Worm (Caenorhabditis elegans) whole organism, young adult: ENCODE measurements around the gene lnkn-1.

Source experiments
- B0261.1 ChIP-seq: sonication (generic microtip); optimal IDR thresholded peaks from 2 replicates; lab custom pipeline; 2016; ENCODE audit warnings: mild to moderate bottlenecking, missing genetic modification characterization, moderate library complexity, missing compliant biosample characterization
- C06A6.2 ChIP-seq: fragments of 200-800 bp; sonication (Bioruptor generic); conservative IDR thresholded peaks from 2 replicates; pipeline ENCODE4 v1.3.6; 2022; ENCODE audit warnings: missing genetic modification characterization, missing compliant biosample characterization
- F10E7.11 ChIP-seq: sonication (generic microtip); optimal IDR thresholded peaks from 2 replicates; lab custom pipeline; 2017; ENCODE audit warnings: mild to moderate bottlenecking, missing genetic modification characterization, moderate library complexity, missing compliant biosample characterization
- F22D6.2 ChIP-seq: sonication (generic microtip); optimal IDR thresholded peaks from 2 replicates; lab custom pipeline; 2016; ENCODE audit warnings: mild to moderate bottlenecking, missing genetic modification characterization, missing compliant biosample characterization
- F23B12.7 ChIP-seq: sonication (generic microtip); optimal IDR thresholded peaks from 2 replicates; lab custom pipeline; 2017; ENCODE audit warnings: missing genetic modification characterization, mild to moderate bottlenecking, missing compliant biosample characterization, antibody characterized with exemption, moderate library complexity; ENCODE audit not compliant: insufficient read depth
- F33H1.4 ChIP-seq: fragments of 200-800 bp; sonication (Bioruptor generic); IDR thresholded peaks from 2 replicates; pipeline ENCODE4 v1.3.6; 2022; ENCODE audit warnings: missing genetic modification reagents, missing genetic modification characterization, missing compliant biosample characterization
- F49E8.2 ChIP-seq: sonication (generic microtip); optimal IDR thresholded peaks from 3 replicates; lab custom pipeline; 2017; ENCODE audit warnings: missing genetic modification characterization, mild to moderate bottlenecking, missing compliant biosample characterization, antibody characterized with exemption, moderate library complexity; ENCODE audit not compliant: insufficient read depth
- F57A8.1 ChIP-seq: fragments of 200-800 bp; sonication (Bioruptor generic); optimal IDR thresholded peaks from 2 replicates; lab custom pipeline; 2018; ENCODE audit warnings: mild to moderate bottlenecking, missing genetic modification characterization, moderate library complexity, missing compliant biosample characterization
- T07F8.4 ChIP-seq: sonication (generic microtip); optimal IDR thresholded peaks from 2 replicates; lab custom pipeline; 2016; ENCODE audit warnings: mild to moderate bottlenecking, missing genetic modification characterization, moderate library complexity, missing compliant biosample characterization
- Y53G8AR.9 ChIP-seq: fragments of 200-800 bp; sonication (Bioruptor generic); conservative IDR thresholded peaks from 2 replicates; pipeline ENCODE4 v1.3.6; 2022; ENCODE audit warnings: missing genetic modification reagents, missing genetic modification characterization, missing compliant biosample characterization
- ama-1 ChIP-seq, 3 experiments: fragments of 150-350 bp in 1 of 3; sonication (generic microtip) in 2 of 3; optimal IDR thresholded peaks; 2 replicates each; lab custom pipeline; 2014 to 2018; ENCODE audit warnings: missing biosample characterization in 2 of 3, missing genetic modification characterization in 2 of 3, missing genetic modification reagents in 2 of 3
- attf-5 ChIP-seq: fragments of 200-800 bp; sonication (Bioruptor generic); optimal IDR thresholded peaks from 2 replicates; lab custom pipeline; 2018; ENCODE audit warnings: mild to moderate bottlenecking, missing genetic modification characterization, missing compliant biosample characterization
- attf-6 ChIP-seq: fragments of 200-800 bp; sonication (Bioruptor generic); IDR thresholded peaks from 2 replicates; pipeline ENCODE4 v1.3.6; 2022; ENCODE audit warnings: missing genetic modification reagents, missing genetic modification characterization, missing compliant biosample characterization
- bed-2 ChIP-seq: fragments of 200-800 bp; sonication (Bioruptor generic); IDR thresholded peaks from 2 replicates; pipeline ENCODE4 v1.3.6; 2022; ENCODE audit warnings: missing genetic modification reagents, missing genetic modification characterization, missing compliant biosample characterization
- ceh-100 ChIP-seq: fragments of 200-800 bp; sonication (Bioruptor generic); IDR thresholded peaks from 2 replicates; pipeline ENCODE4 v1.3.6; 2022; ENCODE audit warnings: missing genetic modification reagents, missing genetic modification characterization, missing compliant biosample characterization
- ceh-27 ChIP-seq: fragments of 200-800 bp; sonication (Bioruptor generic); optimal IDR thresholded peaks from 2 replicates; lab custom pipeline; 2018; ENCODE audit warnings: mild to moderate bottlenecking, missing genetic modification characterization, moderate library complexity, missing compliant biosample characterization
- dpff-1 ChIP-seq: sonication (generic microtip); optimal IDR thresholded peaks from 2 replicates; lab custom pipeline; 2017; ENCODE audit warnings: mild to moderate bottlenecking, missing genetic modification characterization, missing compliant biosample characterization
- ekl-4 ChIP-seq: fragments of 200-800 bp; sonication (Bioruptor generic); IDR thresholded peaks from 2 replicates; pipeline ENCODE4 v1.3.6; 2022; ENCODE audit warnings: missing genetic modification reagents, missing genetic modification characterization, missing compliant biosample characterization
- fkh-3 ChIP-seq: sonication (generic microtip); optimal IDR thresholded peaks from 2 replicates; lab custom pipeline; 2016; ENCODE audit warnings: mild to moderate bottlenecking, missing genetic modification characterization, missing compliant biosample characterization
- gei-17 ChIP-seq: fragments of 200-800 bp; sonication (Bioruptor generic); optimal IDR thresholded peaks from 2 replicates; lab custom pipeline; 2018; ENCODE audit warnings: mild to moderate bottlenecking, missing genetic modification characterization, missing compliant biosample characterization
- hmg-20 ChIP-seq: fragments of 200-800 bp; sonication (Bioruptor generic); IDR thresholded peaks from 2 replicates; pipeline ENCODE4 v1.3.6; 2022; ENCODE audit warnings: missing genetic modification reagents, missing genetic modification characterization, missing compliant biosample characterization
- let-526 ChIP-seq: fragments of 200-800 bp; sonication (Bioruptor generic); IDR thresholded peaks from 2 replicates; pipeline ENCODE4 v1.3.6; 2022; ENCODE audit warnings: missing genetic modification reagents, missing genetic modification characterization, missing compliant biosample characterization
- let-607 ChIP-seq, 2 experiments: fragments of 200-800 bp in 1 of 2; sonication (Bioruptor generic) in 1 of 2; sonication (generic microtip) in 1 of 2; optimal IDR thresholded peaks; 2 replicates each; lab custom pipeline; 2016 to 2018; ENCODE audit warnings: mild to moderate bottlenecking in 2 of 2, missing compliant biosample characterization in 2 of 2, missing genetic modification characterization in 2 of 2, moderate library complexity in 2 of 2, missing genotype in 1 of 2
- lin-40 ChIP-seq: sonication (generic microtip); optimal IDR thresholded peaks from 2 replicates; lab custom pipeline; 2016; ENCODE audit warnings: missing genetic modification characterization, mild to moderate bottlenecking, missing compliant biosample characterization, missing genotype, missing genetic modification reagents
- lin-54 ChIP-seq: fragments of 200-800 bp; sonication (Bioruptor generic); optimal IDR thresholded peaks from 2 replicates; lab custom pipeline; 2018; ENCODE audit warnings: mild to moderate bottlenecking, missing genetic modification characterization, missing compliant biosample characterization
- lsl-1 ChIP-seq: fragments of 200-800 bp; sonication (Bioruptor generic); optimal IDR thresholded peaks from 2 replicates; lab custom pipeline; 2018; ENCODE audit warnings: mild to moderate bottlenecking, missing genetic modification characterization, moderate library complexity, missing compliant biosample characterization
- madf-10 ChIP-seq: sonication (generic microtip); optimal IDR thresholded peaks from 2 replicates; lab custom pipeline; 2016; ENCODE audit warnings: mild to moderate bottlenecking, missing genetic modification characterization, missing compliant biosample characterization
- madf-3 ChIP-seq: fragments of 200-800 bp; sonication (Bioruptor generic); IDR thresholded peaks from 2 replicates; pipeline ENCODE4 v1.3.6; 2022; ENCODE audit warnings: missing genetic modification reagents, missing genetic modification characterization, missing compliant biosample characterization
- nfya-2 ChIP-seq: fragments of 200-800 bp; sonication (Bioruptor generic); IDR thresholded peaks from 2 replicates; pipeline ENCODE4 v1.3.6; 2022; ENCODE audit warnings: missing genetic modification reagents, missing genetic modification characterization, missing compliant biosample characterization
- nfyb-1 ChIP-seq: fragments of 200-800 bp; sonication (Bioruptor generic); IDR thresholded peaks from 2 replicates; pipeline ENCODE4 v1.3.6; 2022; ENCODE audit warnings: missing genetic modification reagents, missing genetic modification characterization, missing compliant biosample characterization
- nhr-179 ChIP-seq: sonication (generic microtip); optimal IDR thresholded peaks from 2 replicates; lab custom pipeline; 2016; ENCODE audit warnings: mild to moderate bottlenecking, missing genetic modification characterization, missing compliant biosample characterization
- nhr-80 ChIP-seq: sonication (generic microtip); optimal IDR thresholded peaks from 2 replicates; lab custom pipeline; 2016; ENCODE audit warnings: missing genetic modification characterization, missing compliant biosample characterization
- pbrm-1 ChIP-seq: fragments of 200-800 bp; sonication (Bioruptor generic); IDR thresholded peaks from 2 replicates; pipeline ENCODE4 v1.3.6; 2022; ENCODE audit warnings: missing genetic modification reagents, missing genetic modification characterization, missing compliant biosample characterization
- pha-4 ChIP-seq: fragments of 150-350 bp; sonication (generic microtip); optimal IDR thresholded peaks from 2 replicates; lab custom pipeline; 2014; ENCODE audit warnings: missing biosample characterization, missing genetic modification reagents, missing genetic modification characterization
- rcor-1 ChIP-seq: fragments of 200-800 bp; sonication (Bioruptor generic); IDR thresholded peaks from 2 replicates; pipeline ENCODE4 v1.3.6; 2022; ENCODE audit warnings: missing genetic modification reagents, missing genetic modification characterization, missing compliant biosample characterization
- rec-8 ChIP-seq, 2 experiments: sonication (generic microtip); optimal IDR thresholded peaks; 2 replicates each; lab custom pipeline; 2016; ENCODE audit warnings: mild to moderate bottlenecking in 2 of 2, missing genetic modification characterization in 2 of 2, missing genetic modification reagents in 2 of 2, missing genotype in 2 of 2, missing biosample characterization in 1 of 2, missing compliant biosample characterization in 1 of 2, moderate library complexity in 1 of 2
- sea-2 ChIP-seq: fragments of 200-800 bp; sonication (Bioruptor generic); IDR thresholded peaks from 2 replicates; pipeline ENCODE4 v1.3.6; 2022; ENCODE audit warnings: missing genetic modification characterization, missing compliant biosample characterization
- snpc-1.3 ChIP-seq: sonication (generic microtip); optimal IDR thresholded peaks from 2 replicates; lab custom pipeline; 2017; ENCODE audit warnings: missing genetic modification characterization, mild to moderate bottlenecking, missing compliant biosample characterization, antibody characterized with exemption, moderate library complexity, missing genotype, missing genetic modification reagents; ENCODE audit not compliant: insufficient read depth
- snpc-3.4 ChIP-seq: sonication (generic microtip); optimal IDR thresholded peaks from 2 replicates; lab custom pipeline; 2017; ENCODE audit warnings: missing genetic modification characterization, mild to moderate bottlenecking, missing compliant biosample characterization, antibody characterized with exemption, moderate library complexity, missing genotype, missing genetic modification reagents
- snpc-4 ChIP-seq, 5 experiments: fragments of 150-350 bp in 1 of 5; sonication (generic microtip) in 4 of 5; optimal IDR thresholded peaks; 2 replicates each; lab custom pipeline; 2014 to 2018; ENCODE audit warnings: missing genetic modification characterization in 5 of 5, missing biosample characterization in 3 of 5, antibody characterized with exemption in 2 of 5, mild to moderate bottlenecking in 2 of 5, missing compliant biosample characterization in 2 of 5, missing genotype in 2 of 5, moderate library complexity in 2 of 5, missing genetic modification reagents in 1 of 5
- somi-1 ChIP-seq: fragments of 200-800 bp; sonication (Bioruptor generic); optimal IDR thresholded peaks from 2 replicates; lab custom pipeline; 2018; ENCODE audit warnings: mild to moderate bottlenecking, missing genetic modification characterization, missing compliant biosample characterization
- tbp1 ChIP-seq: fragments of 200-800 bp; sonication (Bioruptor generic); optimal IDR thresholded peaks from 2 replicates; lab custom pipeline; 2018; ENCODE audit warnings: mild to moderate bottlenecking, missing genetic modification characterization, missing compliant biosample characterization
- tlf-1 ChIP-seq: fragments of 200-800 bp; sonication (Bioruptor generic); optimal IDR thresholded peaks from 2 replicates; lab custom pipeline; 2018; ENCODE audit warnings: mild to moderate bottlenecking, missing genetic modification characterization, missing compliant biosample characterization
- ztf-22 ChIP-seq: fragments of 200-800 bp; sonication (Bioruptor generic); optimal IDR thresholded peaks from 2 replicates; lab custom pipeline; 2018; ENCODE audit warnings: mild to moderate bottlenecking, missing genetic modification characterization, moderate library complexity, missing compliant biosample characterization
- ztf-25 ChIP-seq: fragments of 200-800 bp; sonication (Bioruptor generic); IDR thresholded peaks from 2 replicates; pipeline ENCODE4 v1.3.6; 2022; ENCODE audit warnings: missing genetic modification reagents, missing genetic modification characterization, missing compliant biosample characterization
- ztf-26 ChIP-seq: sonication (generic microtip); optimal IDR thresholded peaks from 2 replicates; lab custom pipeline; 2017; ENCODE audit warnings: missing genetic modification characterization, missing compliant biosample characterization
- ztf-6 ChIP-seq: fragments of 200-800 bp; sonication (Bioruptor generic); IDR thresholded peaks from 2 replicates; pipeline ENCODE4 v1.3.6; 2022; ENCODE audit warnings: missing genetic modification reagents, missing genetic modification characterization, missing compliant biosample characterization

The lnkn-1 gene

ce11 chrIII:8899767-8900166 is 9.7 kb downstream of the lnkn-1 start (continued):
- TF ChIP-seq nfyb-1 (GFP tag; lab: Robert Waterston, UW) (peak; percentile 56; the same call in 1 of the 2 replicates), pha-4 (tag; lab: Kevin White, UChicago) (no peak), F49E8.2 (tag; lab: Kevin White, UChicago) (no peak), snpc-1.3 (tag; lab: Kevin White, UChicago) (no peak), ztf-22 (GFP tag; lab: Kevin White, UChicago) (no peak), B0261.1 (tag; lab: Kevin White, UChicago) (no peak), madf-3 (no peak), snpc-4 (GFP tag; optimal IDR thresholded peaks at IDR 0.05; lab: Kevin White, UChicago) (no peak), snpc-4 (tag; optimal IDR thresholded peaks at IDR 0.05; lab: Kevin White, UChicago) (peak in 1 of 4 experiments; percentile 19), ztf-6 (no peak), Y53G8AR.9 (GFP tag; lab: Robert Waterston, UW) (no peak), nfya-2 (GFP tag; lab: Robert Waterston, UW) (no peak), snpc-3.4 (peak; percentile 78), attf-5 (peak; percentile 31), ceh-27 (no peak), nhr-179 (no peak), ekl-4 (GFP tag; lab: Robert Waterston, UW) (no peak), T07F8.4 (tag; lab: Kevin White, UChicago) (no peak), F33H1.4 (GFP tag; lab: Robert Waterston, UW) (peak; percentile 91), ama-1 (optimal IDR thresholded peaks at IDR 0.05; lab: Kevin White, UChicago) (no peak), ama-1 (GFP tag; optimal IDR thresholded peaks at IDR 0.05; lab: Kevin White, UChicago) (no peak), bed-2 (GFP tag; lab: Robert Waterston, UW) (no peak), rec-8 (tag; optimal IDR thresholded peaks at IDR 0.05; lab: Kevin White, UChicago) (no peak), let-607 (tag; optimal IDR thresholded peaks at IDR 0.05; lab: Kevin White, UChicago) (no peak), tlf-1 (GFP tag; lab: Kevin White, UChicago) (no peak), C06A6.2 (GFP tag; lab: Robert Waterston, UW) (no peak), sea-2 (GFP tag; lab: Robert Waterston, UW) (no peak), somi-1 (GFP tag; lab: Kevin White, UChicago) (no peak), attf-6 (GFP tag; lab: Robert Waterston, UW) (no peak), F57A8.1 (GFP tag; lab: Kevin White, UChicago) (no peak), F10E7.11 (tag; lab: Kevin White, UChicago) (no peak), pbrm-1 (GFP tag; lab: Robert Waterston, UW) (no peak), lin-54 (GFP tag; lab: Kevin White, UChicago) (peak; percentile 62), lin-40 (tag; lab: Kevin White, UChicago) (no peak), let-526 (no peak), F22D6.2 (no peak), rcor-1 (GFP tag; lab: Robert Waterston, UW) (no peak), hmg-20 (no peak), ztf-26 (tag; lab: Kevin White, UChicago) (no peak), fkh-3 (no peak), dpff-1 (tag; lab: Kevin White, UChicago) (no peak), madf-10 (tag; lab: Kevin White, UChicago) (no peak), lsl-1 (peak; percentile 86), ceh-100 (GFP tag; lab: Robert Waterston, UW) (no peak), tbp1 (GFP tag; lab: Kevin White, UChicago) (no peak), F23B12.7 (tag; lab: Kevin White, UChicago) (peak; percentile 23), nhr-80 (tag; lab: Kevin White, UChicago) (no peak), ztf-25 (GFP tag; lab: Robert Waterston, UW) (no peak), gei-17 (GFP tag; lab: Kevin White, UChicago) (no peak)
